Worm (Caenorhabditis elegans): ENCODE data around the gene tat-6.

DNA sequence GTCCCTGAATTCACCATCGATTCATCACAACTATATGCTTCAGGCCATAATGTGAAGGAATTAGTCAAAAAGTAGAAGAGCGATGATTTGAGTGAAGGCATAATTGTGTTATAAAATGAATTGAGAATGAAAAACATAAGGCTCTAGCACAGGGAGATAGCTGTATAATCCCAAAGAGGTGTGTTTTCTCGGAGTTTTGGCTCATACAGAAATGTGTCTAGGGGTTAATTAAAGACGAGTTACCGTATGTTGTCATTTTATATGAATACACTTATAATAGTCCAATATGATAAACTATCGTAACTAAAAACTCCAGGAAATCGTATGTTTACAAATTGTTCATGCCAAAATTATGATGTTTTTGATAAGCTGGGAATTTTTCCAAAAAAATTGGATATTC lies 48.1 kb upstream of the tat-6 start, which contains the start of gene srt-5:
- TF ChIP-seq pha-4 (tag; optimal IDR thresholded peaks at IDR 0.05) (no peak), nhr-12 (tag; optimal IDR thresholded peaks at IDR 0.05) (no peak), nhr-2 (tag; optimal IDR thresholded peaks at IDR 0.05) (no peak), ces-1 (GFP tag; optimal IDR thresholded peaks at IDR 0.05) (no peak), unc-39 (tag; optimal IDR thresholded peaks at IDR 0.05) (no peak), lin-32 (GFP tag; optimal IDR thresholded peaks at IDR 0.05) (no peak)
